Fruit fly (Drosophila melanogaster): Measurements from ENCODE around the gene CG7914.

- TF ChIP-seq pan (optimal IDR thresholded peaks at IDR 0.05) (no peak), Dll (optimal IDR thresholded peaks at IDR 0.05) (no peak)
Observed at dm6 chrX:19152570-19153287, 40.5 kb downstream of the CG7914 start.

Measured in whole organism.